Worm (Caenorhabditis elegans) whole organism, late embryonic: ENCODE results near the gene zipt-15.

Source experiments
- elt-4 ChIP-seq: sonication (generic microtip); optimal IDR thresholded peaks from 2 replicates; lab custom pipeline; 2016; ENCODE audit warnings: missing genetic modification characterization, missing compliant biosample characterization
- pha-4 ChIP-seq: fragments of 150-350 bp; optimal IDR thresholded peaks from 2 replicates; lab custom pipeline; 2018; ENCODE audit warnings: missing biosample characterization, missing genetic modification reagents, missing genetic modification characterization
- sox-4 ChIP-seq: sonication (generic microtip); optimal IDR thresholded peaks from 2 replicates; lab custom pipeline; 2017; ENCODE audit warnings: mild to moderate bottlenecking, missing genetic modification characterization, inconsistent platforms, missing compliant biosample characterization

ce11 chrIV:860810-861209 is 36.1 kb upstream of the zipt-15 start:
- no peak for TF ChIP-seq pha-4 (tag; lab: Kevin White, UChicago)
- no peak for TF ChIP-seq sox-4 (tag; lab: Kevin White, UChicago)
- TF ChIP-seq elt-4 (tag; lab: Kevin White, UChicago) = no peak
